Worm (Caenorhabditis elegans) whole organism, mixed stage, embryonic: Measurements from ENCODE around the gene str-233.

Experiments used
- bed-3 ChIP-seq: fragments of 200-800 bp; sonication (Bioruptor generic); optimal IDR thresholded peaks from 3 replicates; lab custom pipeline; 2018; ENCODE audit warnings: mild to moderate bottlenecking, missing genetic modification characterization, moderate library complexity, missing compliant biosample characterization
- blmp-1 ChIP-seq: fragments of 150-350 bp; optimal IDR thresholded peaks from 2 replicates; lab custom pipeline; 2014; ENCODE audit warnings: missing biosample characterization, missing genetic modification characterization
- ceh-43 ChIP-seq: fragments of 200-800 bp; sonication (Bioruptor generic); optimal IDR thresholded peaks from 2 replicates; lab custom pipeline; 2018; ENCODE audit warnings: mild to moderate bottlenecking, missing genetic modification characterization, moderate library complexity, missing compliant biosample characterization
- ceh-83 ChIP-seq: fragments of 200-800 bp; sonication (Bioruptor generic); optimal IDR thresholded peaks from 2 replicates; lab custom pipeline; 2018; ENCODE audit warnings: mild to moderate bottlenecking, missing genetic modification characterization, missing compliant biosample characterization
- ces-1 ChIP-seq: fragments of 150-350 bp; optimal IDR thresholded peaks from 2 replicates; lab custom pipeline; 2014; ENCODE audit warnings: missing biosample characterization, missing genetic modification reagents, missing genetic modification characterization
- cnd-1 ChIP-seq: fragments of 200-800 bp; sonication (Bioruptor generic); optimal IDR thresholded peaks from 2 replicates; lab custom pipeline; 2018; ENCODE audit warnings: mild to moderate bottlenecking, missing genetic modification characterization, missing compliant biosample characterization
- drap-1 ChIP-seq: fragments of 200-800 bp; sonication (Bioruptor generic); optimal IDR thresholded peaks from 3 replicates; lab custom pipeline; 2018; ENCODE audit warnings: mild to moderate bottlenecking, missing genetic modification characterization, missing compliant biosample characterization
- elt-1 ChIP-seq: sonication (generic microtip); optimal IDR thresholded peaks from 2 replicates; lab custom pipeline; 2017; ENCODE audit warnings: missing genetic modification characterization, mild to moderate bottlenecking, missing compliant biosample characterization, antibody characterized with exemption, moderate library complexity, borderline replicate concordance; ENCODE audit not compliant: insufficient read depth
- elt-3 ChIP-seq: fragments of 150-350 bp; optimal IDR thresholded peaks from 2 replicates; lab custom pipeline; 2014; ENCODE audit warnings: missing biosample characterization, missing genetic modification characterization
- flh-1 ChIP-seq: fragments of 200-800 bp; sonication (Bioruptor generic); optimal IDR thresholded peaks from 2 replicates; lab custom pipeline; 2018; ENCODE audit warnings: mild to moderate bottlenecking, missing genetic modification characterization, moderate library complexity, missing compliant biosample characterization
- ham-2 ChIP-seq: fragments of 200-800 bp; sonication (Bioruptor generic); optimal IDR thresholded peaks from 2 replicates; lab custom pipeline; 2018; ENCODE audit warnings: mild to moderate bottlenecking, missing genetic modification characterization, missing compliant biosample characterization
- hlh-1 ChIP-seq: fragments of 150-350 bp; optimal IDR thresholded peaks from 2 replicates; lab custom pipeline; 2014; ENCODE audit warnings: missing biosample characterization, missing genetic modification reagents, missing genetic modification characterization
- lin-13 ChIP-seq: fragments of 150-350 bp; optimal IDR thresholded peaks from 2 replicates; lab custom pipeline; 2014; ENCODE audit warnings: missing biosample characterization, missing genetic modification characterization
- lin-32 ChIP-seq: fragments of 200-800 bp; sonication (Bioruptor generic); optimal IDR thresholded peaks from 2 replicates; lab custom pipeline; 2018; ENCODE audit warnings: mild to moderate bottlenecking, missing genetic modification characterization, missing compliant biosample characterization
- lsy-2 ChIP-seq: fragments of 150-350 bp; optimal IDR thresholded peaks from 2 replicates; lab custom pipeline; 2014; ENCODE audit warnings: missing biosample characterization, missing genetic modification characterization
- mab-5 ChIP-seq: fragments of 150-350 bp; optimal IDR thresholded peaks from 2 replicates; lab custom pipeline; 2014; ENCODE audit warnings: missing biosample characterization, missing genetic modification characterization
- mep-1 ChIP-seq: fragments of 150-350 bp; optimal IDR thresholded peaks from 2 replicates; lab custom pipeline; 2017; ENCODE audit warnings: missing biosample characterization, missing genetic modification reagents, missing genetic modification characterization, inconsistent platforms
- mls-2 ChIP-seq: sonication (generic microtip); optimal IDR thresholded peaks from 2 replicates; lab custom pipeline; 2016; ENCODE audit warnings: mild to moderate bottlenecking, missing genetic modification characterization, moderate library complexity, missing compliant biosample characterization
- nhr-12 ChIP-seq: fragments of 150-350 bp; optimal IDR thresholded peaks from 2 replicates; lab custom pipeline; 2014; ENCODE audit warnings: missing biosample characterization, missing genetic modification characterization
- nhr-237 ChIP-seq: fragments of 150-350 bp; optimal IDR thresholded peaks from 2 replicates; lab custom pipeline; 2014; ENCODE audit warnings: missing biosample characterization, missing genetic modification characterization
- nhr-28 ChIP-seq: fragments of 150-350 bp; optimal IDR thresholded peaks from 2 replicates; lab custom pipeline; 2014; ENCODE audit warnings: missing biosample characterization, missing genetic modification characterization
- nhr-76 ChIP-seq: sonication (generic microtip); optimal IDR thresholded peaks from 2 replicates; lab custom pipeline; 2017; ENCODE audit warnings: missing biosample characterization, missing genetic modification characterization
- snpc-4 ChIP-seq: fragments of 150-350 bp; optimal IDR thresholded peaks from 2 replicates; lab custom pipeline; 2014; ENCODE audit warnings: missing biosample characterization, missing genetic modification characterization
- sptf-1 ChIP-seq: sonication (generic microtip); optimal IDR thresholded peaks from 2 replicates; lab custom pipeline; 2017; ENCODE audit warnings: mild to moderate bottlenecking, missing genetic modification characterization, moderate library complexity, missing compliant biosample characterization
- tbx-8 ChIP-seq: fragments of 200-800 bp; sonication (Bioruptor generic); optimal IDR thresholded peaks from 2 replicates; lab custom pipeline; 2018; ENCODE audit warnings: mild to moderate bottlenecking, missing genetic modification characterization, moderate library complexity, missing compliant biosample characterization
- unc-120 ChIP-seq: sonication (generic microtip); optimal IDR thresholded peaks from 2 replicates; lab custom pipeline; 2017; ENCODE audit warnings: missing genetic modification characterization, missing compliant biosample characterization; ENCODE audit not compliant: poor library complexity, severe bottlenecking
- unc-39 ChIP-seq: fragments of 150-350 bp; optimal IDR thresholded peaks from 2 replicates; lab custom pipeline; 2014; ENCODE audit warnings: missing biosample characterization, missing genetic modification characterization
- unc-62 ChIP-seq: fragments of 150-350 bp; optimal IDR thresholded peaks from 2 replicates; lab custom pipeline; 2014; ENCODE audit warnings: missing biosample characterization, missing genetic modification reagents, missing genetic modification characterization
- zip-8 ChIP-seq: fragments of 150-350 bp; optimal IDR thresholded peaks from 2 replicates; lab custom pipeline; 2014; ENCODE audit warnings: missing biosample characterization, missing genetic modification characterization
- ztf-11 ChIP-seq: fragments of 150-350 bp; optimal IDR thresholded peaks from 2 replicates; lab custom pipeline; 2014; ENCODE audit warnings: missing biosample characterization, missing genetic modification characterization

str-233 gene

DNA sequence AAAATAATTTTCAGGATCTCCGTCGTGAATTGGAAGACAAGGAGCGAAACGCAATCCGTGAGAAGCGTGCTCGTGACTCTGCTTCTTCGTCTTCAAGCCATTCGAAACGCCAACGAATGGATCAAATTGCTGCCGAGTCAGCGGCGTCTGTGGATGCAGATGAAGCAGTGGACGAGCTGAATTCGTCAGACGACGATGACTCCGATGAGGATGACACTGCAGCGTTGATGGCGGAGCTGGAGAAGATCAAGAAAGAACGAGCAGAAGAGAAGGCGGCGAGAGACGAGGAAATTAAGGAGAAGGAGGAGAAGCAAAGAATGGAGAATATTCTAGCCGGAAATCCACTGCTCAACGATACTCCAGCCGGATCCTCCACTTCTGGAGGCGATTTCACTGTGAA is 14.1 kb upstream of the str-233 start:
- TF ChIP-seq sptf-1 (tag; lab: Kevin White, UChicago) (no peak), unc-120 (tag; lab: Kevin White, UChicago) (no peak), unc-62 (no peak), ztf-11 (no peak), snpc-4 (tag; lab: Kevin White, UChicago) (no peak), blmp-1 (tag; lab: Kevin White, UChicago) (no peak), elt-1 (tag; lab: Kevin White, UChicago) (no peak), nhr-28 (tag; lab: Kevin White, UChicago) (no peak), lsy-2 (tag; lab: Kevin White, UChicago) (no peak), unc-39 (tag; lab: Kevin White, UChicago) (no peak), cnd-1 (no peak), elt-3 (no peak), ceh-83 (GFP tag; lab: Kevin White, UChicago) (no peak), tbx-8 (no peak), flh-1 (GFP tag; lab: Kevin White, UChicago) (no peak), mab-5 (tag; lab: Kevin White, UChicago) (no peak), ceh-43 (GFP tag; lab: Kevin White, UChicago) (no peak), lin-32 (no peak), bed-3 (GFP tag; lab: Kevin White, UChicago) (no peak)

DNA sequence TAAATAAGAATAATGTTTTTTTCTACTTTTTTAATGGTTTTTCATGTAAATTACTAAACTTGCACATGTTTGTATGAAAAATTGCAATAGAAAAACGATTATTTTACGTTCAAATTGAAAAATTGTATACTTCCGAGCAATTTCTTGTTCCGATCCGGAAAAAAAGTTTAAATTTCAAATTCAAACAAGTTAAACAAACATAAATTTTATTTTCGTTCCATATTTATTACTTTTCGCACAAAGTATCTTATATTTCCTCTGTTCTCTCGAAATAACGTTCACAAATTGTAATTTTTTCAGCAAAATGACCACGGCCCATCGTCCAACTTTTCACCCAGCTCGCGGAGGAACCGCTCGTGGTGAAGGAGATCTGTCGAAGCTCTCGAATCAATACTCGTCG is 13.6 kb upstream of the str-233 start, which contains the start of gene cwc-15:
cwc-15 (plus strand) TSS at position 301 of the 400 bp plus-strand sequence.
- no peak for TF ChIP-seq ceh-83 (GFP tag; lab: Kevin White, UChicago)
- no peak for TF ChIP-seq drap-1 (GFP tag; lab: Kevin White, UChicago)
- no peak for TF ChIP-seq lin-32
- no peak for TF ChIP-seq ceh-43 (GFP tag; lab: Kevin White, UChicago)
- TF ChIP-seq mep-1 (tag; lab: Kevin White, UChicago), result no peak
- no peak for TF ChIP-seq unc-120 (tag; lab: Kevin White, UChicago)
- TF ChIP-seq cnd-1, result no peak
- TF ChIP-seq ham-2 (GFP tag; lab: Kevin White, UChicago), result no peak
- no peak for TF ChIP-seq bed-3 (GFP tag; lab: Kevin White, UChicago)
- TF ChIP-seq snpc-4 (tag; lab: Kevin White, UChicago), result no peak
- TF ChIP-seq, all 35 proteins: peak for 0

ce11 chrV:16022600-16022999 is 13.1 kb upstream of the str-233 start:
- TF ChIP-seq sptf-1 (tag; lab: Kevin White, UChicago) (peak; percentile 59), lin-32 (no peak), hlh-1 (tag; lab: Kevin White, UChicago) (no peak)

DNA sequence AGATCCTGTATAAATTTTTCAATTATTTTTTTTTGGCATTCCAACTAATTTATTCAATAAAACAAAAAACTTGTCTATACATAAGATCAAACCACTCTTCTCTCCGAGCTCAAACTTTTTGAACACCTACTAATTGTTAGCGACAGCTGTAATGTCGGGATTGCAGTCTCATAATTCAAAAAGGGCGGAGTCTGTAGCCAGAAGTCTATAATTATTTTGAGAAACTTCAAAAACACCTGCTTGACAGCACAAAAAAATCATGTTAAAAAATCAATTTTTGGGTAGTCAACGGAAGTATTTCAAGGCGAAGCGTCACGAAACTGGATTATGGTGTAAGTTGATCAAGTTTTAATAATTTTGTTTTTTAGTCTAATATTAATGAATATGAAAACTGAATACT is 10.6 kb upstream of the str-233 start, which contains the start of gene srx-44:
srx-44 (plus strand) TSS at position 301 of the 400 bp plus-strand sequence.
- TF ChIP-seq unc-120 (tag; lab: Kevin White, UChicago) (no peak), ces-1 (no peak), sptf-1 (tag; lab: Kevin White, UChicago) (no peak), bed-3 (GFP tag; lab: Kevin White, UChicago) (no peak), cnd-1 (no peak), nhr-12 (tag; lab: Kevin White, UChicago) (no peak), hlh-1 (tag; lab: Kevin White, UChicago) (no peak), ztf-11 (no peak), nhr-237 (tag; lab: Kevin White, UChicago) (no peak), lsy-2 (tag; lab: Kevin White, UChicago) (no peak), ceh-83 (GFP tag; lab: Kevin White, UChicago) (no peak), lin-13 (tag; lab: Kevin White, UChicago) (no peak), mep-1 (tag; lab: Kevin White, UChicago) (no peak), nhr-76 (no peak), blmp-1 (tag; lab: Kevin White, UChicago) (no peak), tbx-8 (no peak), mab-5 (tag; lab: Kevin White, UChicago) (no peak)

DNA sequence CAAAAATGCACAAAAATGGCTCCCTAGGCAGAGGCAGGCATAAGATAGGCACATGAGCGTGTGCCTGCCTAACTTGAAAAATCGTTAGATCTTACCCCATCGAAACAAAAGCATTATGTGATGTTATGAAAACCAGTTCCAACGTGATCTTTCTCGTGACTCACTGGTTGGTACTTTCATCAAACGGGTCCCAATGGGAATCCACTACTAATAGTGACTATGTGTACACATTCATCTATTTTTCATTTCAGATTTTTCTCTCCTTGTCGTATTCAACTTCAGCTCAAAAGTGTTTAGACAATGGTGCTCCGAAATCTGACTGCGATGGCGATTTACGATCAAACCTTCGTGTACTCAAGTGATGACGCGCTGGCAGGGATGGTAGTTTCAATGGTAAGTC is 8.2 kb upstream of the str-233 start, which contains the start of gene srx-43:
srx-43 (plus strand) TSS at position 301 of the 400 bp plus-strand sequence.
- TF ChIP-seq mls-2 (tag; lab: Kevin White, UChicago) (no peak), blmp-1 (tag; lab: Kevin White, UChicago) (no peak), ceh-83 (GFP tag; lab: Kevin White, UChicago) (no peak), nhr-28 (tag; lab: Kevin White, UChicago) (no peak), mab-5 (tag; lab: Kevin White, UChicago) (no peak), zip-8 (tag; lab: Kevin White, UChicago) (no peak), ces-1 (no peak), unc-62 (no peak), ceh-43 (GFP tag; lab: Kevin White, UChicago) (no peak), snpc-4 (tag; lab: Kevin White, UChicago) (no peak), flh-1 (GFP tag; lab: Kevin White, UChicago) (no peak), unc-120 (tag; lab: Kevin White, UChicago) (no peak), sptf-1 (tag; lab: Kevin White, UChicago) (no peak), ztf-11 (no peak)
- TF ChIP-seq, all 35 proteins: peak for 0
